Fruit fly (Drosophila melanogaster) whole organism, adult: ENCODE measurements around the gene Spc105R.
A peak's percentile ranks its signal among the peaks of the same experiment; 100 is the strongest.

ENCODE experiments used
- CG11617 ChIP-seq: fragments of 200-800 bp; sonication (Bioruptor generic); optimal IDR thresholded peaks from 2 replicates; lab custom pipeline; 2017; ENCODE audit warnings: mild to moderate bottlenecking, missing biosample characterization, missing genetic modification reagents, missing genetic modification characterization
- CG12768 ChIP-seq: fragments of 200-800 bp; sonication (Bioruptor generic); optimal IDR thresholded peaks from 2 replicates; lab custom pipeline; 2017; ENCODE audit warnings: missing biosample characterization, missing genetic modification characterization, mild to moderate bottlenecking, moderate library complexity, missing genetic modification reagents
- CG14711 ChIP-seq: fragments of 200-800 bp; sonication (Bioruptor generic); optimal IDR thresholded peaks from 2 replicates; lab custom pipeline; 2018; ENCODE audit warnings: missing biosample characterization, mild to moderate bottlenecking, missing genetic modification characterization, moderate library complexity
- CG1620 ChIP-seq: fragments of 200-800 bp; sonication (Bioruptor generic); optimal IDR thresholded peaks from 2 replicates; lab custom pipeline; 2016; ENCODE audit warnings: missing biosample characterization, missing genetic modification characterization
- CG33017 ChIP-seq: fragments of 200-800 bp; sonication (Bioruptor generic); optimal IDR thresholded peaks from 2 replicates; lab custom pipeline; 2018; ENCODE audit warnings: missing biosample characterization, mild to moderate bottlenecking, missing genetic modification characterization, moderate library complexity
- CG5204 ChIP-seq: fragments of 200-800 bp; sonication (Bioruptor generic); optimal IDR thresholded peaks from 2 replicates; lab custom pipeline; 2016; ENCODE audit warnings: missing biosample characterization, missing genetic modification characterization
- CG7045 ChIP-seq: fragments of 200-800 bp; sonication (Bioruptor generic); optimal IDR thresholded peaks from 2 replicates; lab custom pipeline; 2017; ENCODE audit warnings: missing biosample characterization, mild to moderate bottlenecking, missing genetic modification characterization
- CG7101 ChIP-seq: fragments of 200-800 bp; sonication (Bioruptor generic); optimal IDR thresholded peaks from 2 replicates; lab custom pipeline; 2018; ENCODE audit warnings: missing biosample characterization, mild to moderate bottlenecking, missing genetic modification characterization, moderate library complexity
- Clk ChIP-seq: fragments of 200-800 bp; sonication (Bioruptor generic); optimal IDR thresholded peaks from 2 replicates; lab custom pipeline; 2017; ENCODE audit warnings: missing biosample characterization, missing genetic modification characterization
- Crg-1 ChIP-seq: fragments of 200-800 bp; sonication (Bioruptor generic); optimal IDR thresholded peaks from 2 replicates; lab custom pipeline; 2016; ENCODE audit warnings: missing biosample characterization, missing genetic modification characterization
- Hr96 ChIP-seq: fragments of 200-800 bp; sonication (Bioruptor generic); optimal IDR thresholded peaks from 2 replicates; lab custom pipeline; 2016; ENCODE audit warnings: missing biosample characterization, missing genetic modification characterization
- Mnt ChIP-seq: fragments of 200-800 bp; sonication (Bioruptor generic); optimal IDR thresholded peaks from 2 replicates; lab custom pipeline; 2016; ENCODE audit warnings: missing biosample characterization, mild to moderate bottlenecking, missing genetic modification characterization
- bab1 ChIP-seq: fragments of 200-800 bp; sonication (Bioruptor generic); optimal IDR thresholded peaks from 3 replicates; lab custom pipeline; 2019; ENCODE audit warnings: missing biosample characterization, mild to moderate bottlenecking, missing genetic modification characterization, moderate library complexity
- cic ChIP-seq: fragments of 200-800 bp; sonication (Bioruptor generic); optimal IDR thresholded peaks from 2 replicates; lab custom pipeline; 2017; ENCODE audit warnings: missing biosample characterization, mild to moderate bottlenecking, missing genetic modification characterization, moderate library complexity
- cnc ChIP-seq, 2 experiments: fragments of >200 bp; optimal IDR thresholded peaks; 2 replicates each; lab custom pipeline; 2017
- kay ChIP-seq: fragments of 200-800 bp; sonication (Bioruptor generic); peaks from one replicate; lab custom pipeline; 2016; ENCODE audit warnings: missing biosample characterization, missing genetic modification characterization, borderline replicate concordance
- ovo ChIP-seq: fragments of 200-800 bp; sonication (Bioruptor generic); optimal IDR thresholded peaks from 2 replicates; lab custom pipeline; 2016; ENCODE audit warnings: missing biosample characterization, missing genetic modification characterization
- pad ChIP-seq: fragments of 200-800 bp; sonication (Bioruptor generic); optimal IDR thresholded peaks from 3 replicates; lab custom pipeline; 2017; ENCODE audit warnings: missing biosample characterization, missing genetic modification characterization, mild to moderate bottlenecking, moderate library complexity, missing genetic modification reagents
- tj ChIP-seq: fragments of 200-800 bp; sonication (Bioruptor generic); optimal IDR thresholded peaks from 3 replicates; lab custom pipeline; 2017; ENCODE audit warnings: missing biosample characterization, mild to moderate bottlenecking, missing genetic modification characterization, moderate library complexity
- toe ChIP-seq: fragments of 200-800 bp; sonication (Bioruptor generic); optimal IDR thresholded peaks from 2 replicates; lab custom pipeline; 2016; ENCODE audit warnings: missing biosample characterization, missing genetic modification characterization

Gene Spc105R

dm6 chr3L:20787835-20788380 is 12.3 kb upstream of the Spc105R start, which contains the start of gene CG11396:
TSS of gene CG11396 (minus strand) at chr3L:20788137.
- TF ChIP-seq CG14711 (tag; lab: Kevin White, UChicago): no peak
- no peak for TF ChIP-seq CG5204 (GFP tag; lab: Kevin White, UChicago)
- no peak for TF ChIP-seq pad
- peak; percentile 34 for TF ChIP-seq bab1

- no peak for TF ChIP-seq Mnt (GFP tag; lab: Kevin White, UChicago)
- no peak for TF ChIP-seq CG7101 (tag; lab: Kevin White, UChicago)
- TF ChIP-seq tj (GFP tag; lab: Kevin White, UChicago): no peak
- no peak for TF ChIP-seq CG11617 (GFP tag; lab: Kevin White, UChicago)
- TF ChIP-seq CG33017 (tag; lab: Kevin White, UChicago): no peak
- TF ChIP-seq ovo: no peak
- no peak for TF ChIP-seq CG7045 (GFP tag; lab: Kevin White, UChicago)
- TF ChIP-seq CG1620 (GFP tag; lab: Kevin White, UChicago): no peak
- TF ChIP-seq bab1: no peak
- no peak for TF ChIP-seq Crg-1
- TF ChIP-seq cnc (optimal IDR thresholded peaks at IDR 0.05; lab: Kevin White, UChicago): no peak
- TF ChIP-seq cic (GFP tag; lab: Kevin White, UChicago): no peak
- no peak for TF ChIP-seq CG14711 (tag; lab: Kevin White, UChicago)
- no peak for TF ChIP-seq Clk (GFP tag; lab: Kevin White, UChicago)
- no peak for TF ChIP-seq pad
- TF ChIP-seq CG12768 (GFP tag; lab: Kevin White, UChicago): no peak
- TF ChIP-seq Hr96 (GFP tag; lab: Kevin White, UChicago): no peak
- no peak for TF ChIP-seq kay
- no peak for TF ChIP-seq toe
Measured at dm6 chr3L:20789299-20789698, 10.9 kb upstream of the Spc105R start.

- TF ChIP-seq tj (GFP tag; lab: Kevin White, UChicago) (peak; percentile 62), bab1 (peak; percentile 43), CG14711 (tag; lab: Kevin White, UChicago) (no peak), CG7045 (GFP tag; lab: Kevin White, UChicago) (no peak), toe (no peak), CG12768 (GFP tag; lab: Kevin White, UChicago) (no peak), CG11617 (GFP tag; lab: Kevin White, UChicago) (peak; percentile 41), kay (no peak), CG1620 (GFP tag; lab: Kevin White, UChicago) (no peak), Hr96 (GFP tag; lab: Kevin White, UChicago) (peak; percentile 29), CG7101 (tag; lab: Kevin White, UChicago) (peak; percentile 10), pad (peak; percentile 34), CG5204 (GFP tag; lab: Kevin White, UChicago) (no peak), Clk (GFP tag; lab: Kevin White, UChicago) (no peak), Crg-1 (peak; percentile 20), CG33017 (tag; lab: Kevin White, UChicago) (no peak), ovo (peak; percentile 13), Mnt (GFP tag; lab: Kevin White, UChicago) (peak; percentile 22), cnc (optimal IDR thresholded peaks at IDR 0.05; lab: Kevin White, UChicago) (no peak), cic (GFP tag; lab: Kevin White, UChicago) (no peak)
Measured at dm6 chr3L:20792693-20793092, 7.5 kb upstream of the Spc105R start, which contains the start of gene Six4. TSS of gene Six4 (minus strand) at chr3L:20792777.

dm6 chr3L:20796757-20797156 is 3.5 kb upstream of the Spc105R start:
- no peak for TF ChIP-seq ovo
- TF ChIP-seq Crg-1: no peak
- TF ChIP-seq CG7101 (tag; lab: Kevin White, UChicago): no peak
- no peak for TF ChIP-seq CG33017 (tag; lab: Kevin White, UChicago)
- TF ChIP-seq CG1620 (GFP tag; lab: Kevin White, UChicago): no peak
- TF ChIP-seq pad: no peak
- no peak for TF ChIP-seq bab1
- no peak for TF ChIP-seq toe
- no peak for TF ChIP-seq CG7045 (GFP tag; lab: Kevin White, UChicago)
- TF ChIP-seq cic (GFP tag; lab: Kevin White, UChicago): no peak
- TF ChIP-seq Mnt (GFP tag; lab: Kevin White, UChicago): no peak
- no peak for TF ChIP-seq kay
- TF ChIP-seq CG11617 (GFP tag; lab: Kevin White, UChicago): no peak
- no peak for TF ChIP-seq CG12768 (GFP tag; lab: Kevin White, UChicago)
- TF ChIP-seq Hr96 (GFP tag; lab: Kevin White, UChicago): no peak

dm6 chr3L:20797379-20797778 is 2.8 kb upstream of the Spc105R start:
- TF ChIP-seq Crg-1: no peak
- TF ChIP-seq bab1: no peak
- TF ChIP-seq CG33017 (tag; lab: Kevin White, UChicago): no peak
- TF ChIP-seq CG11617 (GFP tag; lab: Kevin White, UChicago): no peak
- TF ChIP-seq toe: no peak
- no peak for TF ChIP-seq cnc (optimal IDR thresholded peaks at IDR 0.05; lab: Kevin White, UChicago)
- no peak for TF ChIP-seq kay
- no peak for TF ChIP-seq pad
- TF ChIP-seq CG5204 (GFP tag; lab: Kevin White, UChicago): no peak
- no peak for TF ChIP-seq CG14711 (tag; lab: Kevin White, UChicago)
- no peak for TF ChIP-seq Mnt (GFP tag; lab: Kevin White, UChicago)
- no peak for TF ChIP-seq Hr96 (GFP tag; lab: Kevin White, UChicago)
- no peak for TF ChIP-seq Clk (GFP tag; lab: Kevin White, UChicago)
- TF ChIP-seq CG12768 (GFP tag; lab: Kevin White, UChicago): no peak
- no peak for TF ChIP-seq cic (GFP tag; lab: Kevin White, UChicago)
- TF ChIP-seq CG7101 (tag; lab: Kevin White, UChicago): no peak
- no peak for TF ChIP-seq ovo
- no peak for TF ChIP-seq CG7045 (GFP tag; lab: Kevin White, UChicago)

- TF ChIP-seq CG11617 (GFP tag; lab: Kevin White, UChicago) (peak; percentile 89), CG1620 (GFP tag; lab: Kevin White, UChicago) (peak; percentile 88), Crg-1 (peak; percentile 91), CG7101 (tag; lab: Kevin White, UChicago) (peak; percentile 87), tj (GFP tag; lab: Kevin White, UChicago) (peak; percentile 67), CG7045 (GFP tag; lab: Kevin White, UChicago) (peak; percentile 85), CG14711 (tag; lab: Kevin White, UChicago) (peak; percentile 67), Clk (GFP tag; lab: Kevin White, UChicago) (peak; percentile 48), cnc (optimal IDR thresholded peaks at IDR 0.05; lab: Kevin White, UChicago) (no peak), kay (no peak), cic (GFP tag; lab: Kevin White, UChicago) (peak; percentile 46), toe (peak; percentile 81), CG5204 (GFP tag; lab: Kevin White, UChicago) (no peak), ovo (peak; percentile 92), CG12768 (GFP tag; lab: Kevin White, UChicago) (peak; percentile 68), pad (peak; percentile 81), bab1 (peak; percentile 92), CG33017 (tag; lab: Kevin White, UChicago) (peak; percentile 74), Mnt (GFP tag; lab: Kevin White, UChicago) (peak; percentile 72), Hr96 (GFP tag; lab: Kevin White, UChicago) (peak; percentile 76)
Measured at dm6 chr3L:20798325-20798846, 1.8 kb upstream of the Spc105R start, which contains the start of the genes CG3698 and tzn. TSS of gene CG3698 (minus strand) at chr3L:20798375. TSS of gene tzn (plus strand) at chr3L:20798645.
